Worm (Caenorhabditis elegans): Measurements from ENCODE around the gene F16H6.3.

ce11 chrV:18198421-18198820, 3.3 kb downstream of the F16H6.3 start, which contains the start of gene F16H6.4:
- TF ChIP-seq nhr-76 (tag; optimal IDR thresholded peaks at IDR 0.05): no peak
- TF ChIP-seq blmp-1 (tag; optimal IDR thresholded peaks at IDR 0.05): no peak
- no peak for TF ChIP-seq nhr-2 (tag; optimal IDR thresholded peaks at IDR 0.05)
- no peak for TF ChIP-seq lsy-2 (tag; optimal IDR thresholded peaks at IDR 0.05)
- no peak for TF ChIP-seq elt-1 (tag; optimal IDR thresholded peaks at IDR 0.05; ENCODE audit: borderline replicate concordance, insufficient read depth)
- no peak for TF ChIP-seq tbx-8 (GFP tag; optimal IDR thresholded peaks at IDR 0.05)
- TF ChIP-seq ces-1 (GFP tag; optimal IDR thresholded peaks at IDR 0.05): no peak
- TF ChIP-seq unc-62 (GFP tag; optimal IDR thresholded peaks at IDR 0.05): no peak
- no peak for TF ChIP-seq sem-2 (GFP tag; optimal IDR thresholded peaks at IDR 0.05)
- no peak for TF ChIP-seq snpc-4 (tag; optimal IDR thresholded peaks at IDR 0.05)

All from whole organism, mixed stage, embryonic.